Fruit fly (Drosophila melanogaster) whole organism, prepupa: Measurements from ENCODE around the gene CG11668.

Experiments used
- Blimp-1 ChIP-seq: fragments of 200-800 bp; sonication (Bioruptor generic); optimal IDR thresholded peaks from 3 replicates; lab custom pipeline; 2017; ENCODE audit warnings: missing biosample characterization, missing genetic modification characterization, mild to moderate bottlenecking, moderate library complexity, missing genetic modification reagents
- CG6276 ChIP-seq: fragments of 200-800 bp; sonication (Bioruptor generic); optimal IDR thresholded peaks from 2 replicates; lab custom pipeline; 2017; ENCODE audit warnings: missing biosample characterization, mild to moderate bottlenecking, missing genetic modification characterization
- CG7368 ChIP-seq: fragments of 200-800 bp; sonication (Bioruptor generic); optimal IDR thresholded peaks from 3 replicates; lab custom pipeline; 2016; ENCODE audit warnings: missing biosample characterization, missing genetic modification characterization
- acj6 ChIP-seq: fragments of 200-800 bp; sonication (Bioruptor generic); optimal IDR thresholded peaks from 3 replicates; lab custom pipeline; 2016; ENCODE audit warnings: missing biosample characterization, missing genetic modification characterization
- vri ChIP-seq: fragments of 200-800 bp; sonication (Bioruptor generic); optimal IDR thresholded peaks from 3 replicates; lab custom pipeline; 2016; ENCODE audit warnings: missing biosample characterization, mild to moderate bottlenecking, missing genetic modification characterization

DNA sequence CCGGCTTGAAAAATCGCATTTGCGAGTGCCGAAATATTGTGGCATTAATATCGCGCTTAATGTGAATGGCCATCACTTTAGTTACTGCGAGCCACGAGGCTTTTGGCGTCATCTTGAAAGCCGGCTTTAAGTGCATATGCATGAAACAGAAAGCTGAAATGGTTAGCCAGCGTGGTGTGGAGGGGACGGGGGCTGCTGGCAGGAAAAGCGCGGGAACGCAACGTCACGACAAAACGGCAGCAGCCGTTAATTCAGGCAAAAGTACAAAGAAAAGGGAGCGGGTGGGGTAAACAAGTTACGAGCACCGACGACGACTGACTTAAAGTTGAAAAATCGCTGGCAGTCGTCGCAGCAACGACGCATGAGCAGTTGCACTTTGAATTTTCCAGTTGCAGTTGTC is 22.8 kb upstream of the CG11668 start:
- no peak for TF ChIP-seq CG6276 (GFP tag; lab: Kevin White, UChicago)
- no peak for TF ChIP-seq acj6 (GFP tag; lab: Kevin White, UChicago)
- no peak for TF ChIP-seq vri (GFP tag; lab: Kevin White, UChicago)
- TF ChIP-seq CG7368 (GFP tag; lab: Kevin White, UChicago) = no peak
- TF ChIP-seq Blimp-1 (GFP tag; lab: Kevin White, UChicago) = peak; percentile 84
